Worm (Caenorhabditis elegans): ENCODE measurements around the gene memi-1.

The memi-1 gene

DNA sequence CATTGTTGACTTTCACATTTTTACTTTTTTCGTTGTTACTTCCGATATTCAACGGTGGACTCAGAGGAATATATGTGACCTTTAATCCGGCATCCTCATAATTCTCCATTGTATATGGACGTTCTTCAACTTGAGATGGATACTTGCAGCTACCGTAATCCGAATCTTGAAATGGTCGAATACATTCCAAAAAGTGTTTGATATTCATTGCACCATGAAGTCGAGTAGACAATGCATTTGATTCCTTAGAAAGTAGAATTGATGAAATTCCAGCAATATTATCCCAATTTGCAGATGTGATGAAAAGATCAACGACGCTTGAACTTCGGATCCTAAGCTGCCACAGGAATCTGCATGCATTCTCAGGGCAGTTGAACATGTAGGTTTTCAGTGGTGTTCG is 17.7 kb downstream of the memi-1 start:
- TF ChIP-seq nhr-67 (tag; optimal IDR thresholded peaks at IDR 0.05) (no peak), ceh-82 (tag; optimal IDR thresholded peaks at IDR 0.05) (no peak), lsy-12 (tag; optimal IDR thresholded peaks at IDR 0.05) (no peak), ceh-28 (tag; optimal IDR thresholded peaks at IDR 0.05) (no peak), lin-15B (tag; optimal IDR thresholded peaks at IDR 0.05) (no peak), snpc-4 (tag; optimal IDR thresholded peaks at IDR 0.05) (no peak), lin-39 (tag; optimal IDR thresholded peaks at IDR 0.05) (no peak), elt-1 (tag; optimal IDR thresholded peaks at IDR 0.05) (no peak), skn-1 (tag; optimal IDR thresholded peaks at IDR 0.05) (no peak), nhr-11 (tag; optimal IDR thresholded peaks at IDR 0.05) (no peak), elt-2 (tag; optimal IDR thresholded peaks at IDR 0.05) (no peak)

DNA sequence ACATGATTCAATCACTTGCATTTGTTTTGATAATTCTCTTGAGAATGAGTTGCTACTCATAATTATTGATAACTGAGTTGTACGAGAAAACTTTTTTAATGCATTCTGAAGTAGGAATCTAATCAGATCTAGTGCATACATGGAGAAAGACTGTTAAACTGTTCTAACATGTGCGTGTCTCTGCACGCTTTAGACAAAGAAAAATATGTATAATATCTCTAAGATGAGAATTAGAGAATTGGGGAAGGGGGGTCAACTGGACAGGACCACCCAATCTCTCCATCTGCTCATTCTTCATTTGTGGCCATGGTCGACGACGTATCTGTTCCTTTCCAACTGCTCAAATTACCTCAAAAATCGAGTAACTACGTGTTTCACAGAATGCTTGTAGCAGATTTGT is 23.0 kb downstream of the memi-1 start, which contains the start of gene fbxb-78:
Gene fbxb-78 (plus strand): TSS at position 301 of the 400 bp plus-strand sequence.
- no peak for TF ChIP-seq ceh-16 (tag; optimal IDR thresholded peaks at IDR 0.05)
- no peak for TF ChIP-seq tbx-2 (tag; optimal IDR thresholded peaks at IDR 0.05)
- TF ChIP-seq nhr-237 (tag; optimal IDR thresholded peaks at IDR 0.05), result no peak
- TF ChIP-seq nhr-76 (tag; optimal IDR thresholded peaks at IDR 0.05), result no peak

DNA sequence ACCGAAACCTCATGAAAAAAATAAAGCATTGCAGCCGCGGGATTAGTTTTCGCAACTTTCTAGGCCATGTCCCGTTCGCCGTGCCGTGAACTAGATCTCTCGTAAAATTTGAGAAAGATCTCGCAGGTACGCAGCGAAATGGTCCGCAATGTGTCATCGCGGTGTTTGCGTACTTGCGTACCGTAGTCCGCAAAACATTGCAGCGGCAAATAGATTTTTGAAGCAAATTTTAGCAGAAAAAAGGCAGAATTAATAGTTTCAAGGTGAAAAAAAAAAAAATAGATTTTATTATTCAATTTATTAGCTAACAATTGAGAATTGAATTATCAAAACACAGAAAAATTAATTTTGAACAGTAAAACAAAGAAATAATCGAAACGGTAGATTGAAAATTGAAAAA is 32.3 kb downstream of the memi-1 start:
- peak; percentile 60 for TF ChIP-seq nhr-77 (tag; optimal IDR thresholded peaks at IDR 0.05)
- TF ChIP-seq elt-2 (tag; optimal IDR thresholded peaks at IDR 0.05), result peak; percentile 79
- TF ChIP-seq nhr-43 (tag; optimal IDR thresholded peaks at IDR 0.05; ENCODE audit: poor library complexity, severe bottlenecking), result peak; percentile 88
- TF ChIP-seq lin-15B (tag; optimal IDR thresholded peaks at IDR 0.05), result peak; percentile 84
- peak; percentile 54 for TF ChIP-seq snpc-4 (tag; optimal IDR thresholded peaks at IDR 0.05)
- peak; percentile 83 for TF ChIP-seq nhr-23 (tag; optimal IDR thresholded peaks at IDR 0.05)
- peak; percentile 92 for TF ChIP-seq lsy-12 (tag; optimal IDR thresholded peaks at IDR 0.05)
- peak; percentile 22 for TF ChIP-seq pha-4 (tag; optimal IDR thresholded peaks at IDR 0.05)
- peak; percentile 84 for TF ChIP-seq R02D3.7 (tag; optimal IDR thresholded peaks at IDR 0.05)
- peak; percentile 46 for TF ChIP-seq ZK546.5 (tag; optimal IDR thresholded peaks at IDR 0.05)
- peak; percentile 73 for TF ChIP-seq nhr-11 (tag; optimal IDR thresholded peaks at IDR 0.05)
- TF ChIP-seq ceh-28 (tag; optimal IDR thresholded peaks at IDR 0.05), result peak; percentile 40
- peak; percentile 10 for TF ChIP-seq jun-1 (tag; optimal IDR thresholded peaks at IDR 0.05)
- peak; percentile 51 for TF ChIP-seq nhr-25 (tag; optimal IDR thresholded peaks at IDR 0.05)
- TF ChIP-seq ceh-82 (tag; optimal IDR thresholded peaks at IDR 0.05), result peak; percentile 10
- TF ChIP-seq tbx-2 (tag; optimal IDR thresholded peaks at IDR 0.05), result peak; percentile 88
- peak; percentile 72 for TF ChIP-seq nfya-1 (tag; optimal IDR thresholded peaks at IDR 0.05; ENCODE audit: insufficient read depth)

DNA sequence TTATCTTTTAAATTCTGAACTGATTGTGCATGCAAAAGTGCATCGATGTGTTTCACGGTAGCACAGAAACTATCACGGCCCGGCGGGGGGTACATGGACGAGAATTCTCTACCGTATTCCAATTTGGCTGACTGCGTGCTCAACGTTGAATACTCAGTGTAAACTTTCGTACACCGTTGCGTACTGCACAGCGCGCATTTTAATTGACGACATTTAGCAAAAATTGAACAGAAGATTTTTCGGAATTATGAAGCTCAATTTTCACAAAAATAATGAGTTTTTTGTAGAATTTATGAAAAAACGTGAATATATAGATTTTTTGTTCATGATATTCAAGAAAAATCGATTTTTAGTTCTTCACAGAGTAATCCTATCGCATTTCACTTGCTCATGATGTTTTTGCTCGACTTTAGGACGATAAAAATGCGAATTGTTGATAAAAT is 34.7 kb downstream of the memi-1 start:
- TF ChIP-seq ceh-28 (tag; optimal IDR thresholded peaks at IDR 0.05), result peak; percentile 70
- peak; percentile 77 for TF ChIP-seq tbx-2 (tag; optimal IDR thresholded peaks at IDR 0.05)
- peak; percentile 64 for TF ChIP-seq nhr-43 (tag; optimal IDR thresholded peaks at IDR 0.05; ENCODE audit: poor library complexity, severe bottlenecking)
- TF ChIP-seq hmg-11 (tag; optimal IDR thresholded peaks at IDR 0.05), result peak; percentile 7
- peak; percentile 6 for TF ChIP-seq pha-4 (tag; optimal IDR thresholded peaks at IDR 0.05)
- TF ChIP-seq ZK546.5 (tag; optimal IDR thresholded peaks at IDR 0.05), result peak; percentile 60
- TF ChIP-seq nhr-77 (tag; optimal IDR thresholded peaks at IDR 0.05), result peak; percentile 37
- TF ChIP-seq nhr-23 (tag; optimal IDR thresholded peaks at IDR 0.05), result peak; percentile 73
- peak; percentile 77 for TF ChIP-seq nhr-11 (tag; optimal IDR thresholded peaks at IDR 0.05)
- peak; percentile 73 for TF ChIP-seq elt-2 (tag; optimal IDR thresholded peaks at IDR 0.05)
- peak; percentile 43 for TF ChIP-seq nhr-25 (tag; optimal IDR thresholded peaks at IDR 0.05)
- peak; percentile 58 for TF ChIP-seq nfya-1 (tag; optimal IDR thresholded peaks at IDR 0.05; ENCODE audit: insufficient read depth)
- TF ChIP-seq lsy-12 (tag; optimal IDR thresholded peaks at IDR 0.05), result peak; percentile 88
- TF ChIP-seq R02D3.7 (tag; optimal IDR thresholded peaks at IDR 0.05), result peak; percentile 76
- peak; percentile 0 for TF ChIP-seq ztf-4 (tag; optimal IDR thresholded peaks at IDR 0.05)
- TF ChIP-seq lin-15B (tag; optimal IDR thresholded peaks at IDR 0.05), result peak; percentile 60

DNA sequence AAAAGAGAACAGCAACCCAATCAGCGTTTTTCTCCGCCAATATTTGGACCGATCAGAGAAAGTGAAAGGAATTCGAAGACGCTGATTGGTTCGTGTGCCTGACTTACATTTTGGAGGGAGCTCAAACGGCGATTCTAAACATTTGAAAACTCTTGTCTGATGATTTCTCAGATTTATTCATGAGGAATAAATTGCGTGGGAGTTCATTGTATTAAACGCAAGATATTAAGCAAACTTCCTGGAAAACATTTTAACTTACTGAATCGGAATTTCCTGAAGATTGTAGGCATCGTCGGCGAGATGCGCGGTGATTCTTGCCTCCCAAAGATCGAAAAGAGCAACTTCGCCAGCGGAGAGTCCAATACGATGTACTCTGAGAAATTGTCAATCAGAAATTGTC is 35.7 kb downstream of the memi-1 start, which contains the start of gene K08F11.1:
Gene K08F11.1 (plus strand): TSS at position 301 of the 400 bp plus-strand sequence.
- TF ChIP-seq nhr-12 (tag; optimal IDR thresholded peaks at IDR 0.05) (no peak), mml-1 (tag; optimal IDR thresholded peaks at IDR 0.05) (no peak), nhr-28 (tag; optimal IDR thresholded peaks at IDR 0.05) (no peak), ztf-11 (tag; optimal IDR thresholded peaks at IDR 0.05) (no peak), nhr-23 (tag; optimal IDR thresholded peaks at IDR 0.05) (no peak), jun-1 (tag; optimal IDR thresholded peaks at IDR 0.05) (no peak)

DNA sequence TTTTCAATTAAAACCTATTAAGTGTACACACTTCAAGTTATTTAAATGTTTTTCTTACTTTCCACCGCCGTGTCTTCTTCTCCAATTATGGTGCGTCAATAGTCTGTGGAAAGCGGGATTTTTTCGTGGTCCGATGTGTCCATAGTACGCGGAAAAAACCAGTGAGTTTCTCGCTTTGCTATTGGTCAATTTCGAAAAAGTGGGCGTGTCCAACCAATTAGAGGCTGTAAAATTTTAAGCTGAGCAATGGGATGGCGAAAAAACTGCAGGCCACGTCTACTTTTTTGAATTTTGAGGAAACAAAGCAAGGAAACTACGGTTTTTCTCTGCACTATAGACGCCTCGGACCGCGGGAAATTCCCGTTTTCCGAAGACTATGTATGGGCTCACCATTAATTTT is 36.5 kb downstream of the memi-1 start:
- no peak for TF ChIP-seq nhr-76 (tag; optimal IDR thresholded peaks at IDR 0.05)
- TF ChIP-seq lin-39 (tag; optimal IDR thresholded peaks at IDR 0.05), result no peak
- TF ChIP-seq pha-4 (tag; optimal IDR thresholded peaks at IDR 0.05), result no peak
- TF ChIP-seq ceh-28 (tag; optimal IDR thresholded peaks at IDR 0.05), result no peak
- no peak for TF ChIP-seq lsy-12 (tag; optimal IDR thresholded peaks at IDR 0.05)
- TF ChIP-seq fkh-10 (GFP tag; optimal IDR thresholded peaks at IDR 0.05), result no peak
- no peak for TF ChIP-seq elt-3 (tag; optimal IDR thresholded peaks at IDR 0.05)
- no peak for TF ChIP-seq tbx-2 (tag; optimal IDR thresholded peaks at IDR 0.05)
- TF ChIP-seq jun-1 (tag; optimal IDR thresholded peaks at IDR 0.05), result no peak
- TF ChIP-seq ceh-82 (tag; optimal IDR thresholded peaks at IDR 0.05), result no peak
- no peak for TF ChIP-seq lin-15B (tag; optimal IDR thresholded peaks at IDR 0.05)
- no peak for TF ChIP-seq nhr-11 (tag; optimal IDR thresholded peaks at IDR 0.05)
- no peak for TF ChIP-seq nhr-28 (tag; optimal IDR thresholded peaks at IDR 0.05)
- no peak for TF ChIP-seq egl-27 (tag; optimal IDR thresholded peaks at IDR 0.05)
- TF ChIP-seq ztf-11 (tag; optimal IDR thresholded peaks at IDR 0.05), result no peak
